Fruit fly (Drosophila melanogaster) whole organism: ENCODE data around the gene dtr.

Experiments used
- CG8478 ChIP-seq: fragments of >200 bp; optimal IDR thresholded peaks from 2 replicates; lab custom pipeline; 2018; ENCODE audit warnings: inconsistent platforms
- Dll ChIP-seq: fragments of >200 bp; optimal IDR thresholded peaks from 2 replicates; lab custom pipeline; 2017
- EcR ChIP-seq, 2 experiments: fragments of >200 bp; optimal IDR thresholded peaks; 2 replicates each; lab custom pipeline; 2017; ENCODE audit warnings: missing biosample characterization in 2 of 2, missing genetic modification characterization in 2 of 2, missing genetic modification reagents in 2 of 2
- pan ChIP-seq: fragments of >200 bp; optimal IDR thresholded peaks from 2 replicates; lab custom pipeline; 2017
- psq ChIP-seq: fragments of >200 bp; optimal IDR thresholded peaks from 2 replicates; lab custom pipeline; 2017
- usp ChIP-seq: fragments of >200 bp; optimal IDR thresholded peaks from 2 replicates; lab custom pipeline; 2017; ENCODE audit warnings: missing biosample characterization, missing genetic modification characterization, mixed read lengths

- no peak for TF ChIP-seq usp (GFP tag; lab: Kevin White, UChicago)
- TF ChIP-seq Dll (lab: Kevin White, UChicago) = no peak
- no peak for TF ChIP-seq psq (lab: Kevin White, UChicago)
- TF ChIP-seq EcR (GFP tag; optimal IDR thresholded peaks at IDR 0.05; lab: Kevin White, UChicago) = no peak
- no peak for TF ChIP-seq CG8478 (lab: Kevin White, UChicago)
- no peak for TF ChIP-seq pan (lab: Kevin White, UChicago)
These were observed 29.5 kb upstream of the dtr start, which contains the start of gene dimm for dm6 chr2L:21331502-21331901.
